Worm (Caenorhabditis elegans) whole organism, L1 larva: ENCODE data around the gene F52C9.5.

Experiments used
- C04F5.9 ChIP-seq: sonication (generic microtip); optimal IDR thresholded peaks from 2 replicates; lab custom pipeline; 2016; ENCODE audit warnings: missing genetic modification characterization, missing compliant biosample characterization
- alr-1 ChIP-seq: fragments of 200-800 bp; sonication (Bioruptor generic); optimal IDR thresholded peaks from 2 replicates; lab custom pipeline; 2018; ENCODE audit warnings: borderline replicate concordance, mild to moderate bottlenecking, missing genetic modification characterization, missing compliant biosample characterization
- ama-1 ChIP-seq: fragments of 150-350 bp; optimal IDR thresholded peaks from 2 replicates; lab custom pipeline; 2014
- ceh-82 ChIP-seq, 3 experiments: fragments of 150-350 bp in 1 of 3; sonication (generic microtip) in 2 of 3; optimal IDR thresholded peaks; 2 replicates each; lab custom pipeline; 2014 to 2017; ENCODE audit warnings: missing biosample characterization in 3 of 3, missing genetic modification characterization in 3 of 3
- ceh-90 ChIP-seq: sonication (generic microtip); optimal IDR thresholded peaks from 2 replicates; lab custom pipeline; 2016; ENCODE audit warnings: missing genetic modification characterization, missing compliant biosample characterization
- ces-1 ChIP-seq: fragments of 150-350 bp; optimal IDR thresholded peaks from 2 replicates; lab custom pipeline; 2014; ENCODE audit warnings: missing biosample characterization, missing genetic modification reagents, missing genetic modification characterization
- dpl-1 ChIP-seq, 3 experiments: fragments of 150-350 bp in 2 of 3; sonication (generic microtip) in 1 of 3; optimal IDR thresholded peaks; 2 replicates each; lab custom pipeline; 2014 to 2017; ENCODE audit warnings: missing biosample characterization in 3 of 3, missing genetic modification characterization in 3 of 3, missing genetic modification reagents in 3 of 3
- dsc-1 ChIP-seq: sonication (generic microtip); optimal IDR thresholded peaks from 2 replicates; lab custom pipeline; 2016; ENCODE audit warnings: mild to moderate bottlenecking, missing genetic modification characterization, missing compliant biosample characterization
- efl-1 ChIP-seq, 4 experiments: fragments of 150-350 bp; optimal IDR thresholded peaks in 3 of 4; peaks in 1 of 4; 1 replicate in 1 of 4; 2 replicates in 3 of 4; lab custom pipeline; 2014; ENCODE audit warnings: missing biosample characterization in 2 of 4, missing genetic modification characterization in 2 of 4, missing genetic modification reagents in 2 of 4
- efl-3 ChIP-seq: fragments of 200-800 bp; sonication (Bioruptor generic); optimal IDR thresholded peaks from 2 replicates; lab custom pipeline; 2018; ENCODE audit warnings: mild to moderate bottlenecking, missing genetic modification characterization, missing compliant biosample characterization
- egl-13 ChIP-seq: sonication (generic microtip); optimal IDR thresholded peaks from 2 replicates; lab custom pipeline; 2016; ENCODE audit warnings: missing genotype, missing genetic modification reagents, missing genetic modification characterization, missing compliant biosample characterization
- egl-27 ChIP-seq, 2 experiments: fragments of 150-350 bp in 1 of 2; sonication (generic microtip); optimal IDR thresholded peaks; 3 replicates each; lab custom pipeline; 2017 to 2018; ENCODE audit warnings: missing biosample characterization in 2 of 2, missing genetic modification characterization in 2 of 2, missing genetic modification reagents in 2 of 2
- ets-5 ChIP-seq: fragments of 200-800 bp; sonication (Bioruptor generic); IDR thresholded peaks from 2 replicates; pipeline ENCODE4 v1.3.6; 2022; ENCODE audit warnings: missing genetic modification characterization, missing compliant biosample characterization
- fkh-10 ChIP-seq: sonication (generic microtip); optimal IDR thresholded peaks from 2 replicates; lab custom pipeline; 2017; ENCODE audit warnings: missing biosample characterization, missing genetic modification reagents, missing genetic modification characterization
- fkh-4 ChIP-seq: sonication (generic microtip); optimal IDR thresholded peaks from 2 replicates; lab custom pipeline; 2016; ENCODE audit warnings: missing compliant biosample characterization, missing genetic modification characterization, borderline replicate concordance
- irx-1 ChIP-seq: sonication (generic microtip); optimal IDR thresholded peaks from 2 replicates; lab custom pipeline; 2016; ENCODE audit warnings: missing genetic modification characterization, missing compliant biosample characterization
- lin-15B ChIP-seq: fragments of 150-350 bp; sonication (generic microtip); optimal IDR thresholded peaks from 3 replicates; lab custom pipeline; 2014; ENCODE audit warnings: missing biosample characterization, missing genetic modification characterization
- lin-35 ChIP-seq, 2 experiments: fragments of 150-350 bp; optimal IDR thresholded peaks; 2 replicates each; lab custom pipeline; 2014; ENCODE audit warnings: missing biosample characterization in 2 of 2, missing genetic modification characterization in 2 of 2, missing genetic modification reagents in 2 of 2
- lin-39 ChIP-seq: fragments of 150-350 bp; optimal IDR thresholded peaks from 2 replicates; lab custom pipeline; 2014; ENCODE audit warnings: missing biosample characterization, missing genetic modification reagents, missing genetic modification characterization
- mef-2 ChIP-seq: fragments of 150-350 bp; optimal IDR thresholded peaks from 2 replicates; lab custom pipeline; 2014; ENCODE audit warnings: missing biosample characterization, missing genetic modification characterization
- mep-1 ChIP-seq: fragments of 150-350 bp; optimal IDR thresholded peaks from 2 replicates; lab custom pipeline; 2014; ENCODE audit warnings: missing biosample characterization, missing genetic modification characterization
- nhr-11 ChIP-seq: fragments of 150-350 bp; optimal IDR thresholded peaks from 2 replicates; lab custom pipeline; 2014; ENCODE audit warnings: missing biosample characterization, missing genetic modification characterization
- nhr-19 ChIP-seq: fragments of 200-800 bp; sonication (Bioruptor generic); conservative IDR thresholded peaks from 2 replicates; pipeline ENCODE4 v1.3.6; 2022; ENCODE audit warnings: missing genetic modification characterization, missing compliant biosample characterization
- nhr-20 ChIP-seq: sonication (generic microtip); optimal IDR thresholded peaks from 2 replicates; lab custom pipeline; 2016; ENCODE audit warnings: mild to moderate bottlenecking, missing genetic modification characterization, missing compliant biosample characterization
- nhr-28 ChIP-seq: fragments of 150-350 bp; optimal IDR thresholded peaks from 2 replicates; lab custom pipeline; 2014; ENCODE audit warnings: missing biosample characterization, missing genetic modification characterization
- nhr-47 ChIP-seq: sonication (generic microtip); optimal IDR thresholded peaks from 2 replicates; lab custom pipeline; 2016; ENCODE audit warnings: mild to moderate bottlenecking, missing genetic modification characterization, moderate library complexity, missing compliant biosample characterization
- nhr-76 ChIP-seq: sonication (generic microtip); optimal IDR thresholded peaks from 2 replicates; lab custom pipeline; 2017; ENCODE audit warnings: missing biosample characterization, missing genetic modification characterization
- nhr-85 ChIP-seq: sonication (generic microtip); peaks from one replicate; lab custom pipeline; 2016; ENCODE audit warnings: missing genetic modification characterization, inconsistent platforms, missing compliant biosample characterization
- skn-1 ChIP-seq: fragments of 150-350 bp; optimal IDR thresholded peaks from 2 replicates; lab custom pipeline; 2014; ENCODE audit warnings: missing biosample characterization, missing genetic modification characterization
- snu-23 ChIP-seq: sonication (generic microtip); optimal IDR thresholded peaks from 2 replicates; lab custom pipeline; 2016; ENCODE audit warnings: missing genetic modification characterization, missing compliant biosample characterization
- swsn-7 ChIP-seq: sonication (generic microtip); optimal IDR thresholded peaks from 2 replicates; lab custom pipeline; 2016; ENCODE audit warnings: missing genetic modification characterization, missing compliant biosample characterization
- tbx-2 ChIP-seq: sonication (generic microtip); optimal IDR thresholded peaks from 2 replicates; lab custom pipeline; 2016; ENCODE audit warnings: missing genetic modification characterization, missing compliant biosample characterization
- tlp-1 ChIP-seq: fragments of 150-350 bp; optimal IDR thresholded peaks from 2 replicates; lab custom pipeline; 2014; ENCODE audit warnings: missing biosample characterization, missing genetic modification characterization
- unc-30 ChIP-seq: sonication (generic microtip); optimal IDR thresholded peaks from 2 replicates; lab custom pipeline; 2017; ENCODE audit warnings: missing biosample characterization, missing genetic modification characterization
- unc-98 ChIP-seq: fragments of 200-800 bp; sonication (Bioruptor generic); IDR thresholded peaks from 2 replicates; pipeline ENCODE4 v1.3.6; 2022; ENCODE audit warnings: missing genetic modification characterization, missing compliant biosample characterization
- vab-15 ChIP-seq: sonication (generic microtip); optimal IDR thresholded peaks from 2 replicates; lab custom pipeline; 2017; ENCODE audit warnings: missing genotype, mild to moderate bottlenecking, missing genetic modification characterization, missing compliant biosample characterization
- xbp-1 ChIP-seq: sonication (generic microtip); optimal IDR thresholded peaks from 2 replicates; lab custom pipeline; 2016; ENCODE audit warnings: missing genetic modification characterization, missing compliant biosample characterization
- ztf-11 ChIP-seq, 2 experiments: sonication (generic microtip); optimal IDR thresholded peaks; 2 replicates each; lab custom pipeline; 2016 to 2017; ENCODE audit warnings: missing genetic modification characterization in 2 of 2, missing biosample characterization in 1 of 2, missing compliant biosample characterization in 1 of 2

The F52C9.5 gene

DNA sequence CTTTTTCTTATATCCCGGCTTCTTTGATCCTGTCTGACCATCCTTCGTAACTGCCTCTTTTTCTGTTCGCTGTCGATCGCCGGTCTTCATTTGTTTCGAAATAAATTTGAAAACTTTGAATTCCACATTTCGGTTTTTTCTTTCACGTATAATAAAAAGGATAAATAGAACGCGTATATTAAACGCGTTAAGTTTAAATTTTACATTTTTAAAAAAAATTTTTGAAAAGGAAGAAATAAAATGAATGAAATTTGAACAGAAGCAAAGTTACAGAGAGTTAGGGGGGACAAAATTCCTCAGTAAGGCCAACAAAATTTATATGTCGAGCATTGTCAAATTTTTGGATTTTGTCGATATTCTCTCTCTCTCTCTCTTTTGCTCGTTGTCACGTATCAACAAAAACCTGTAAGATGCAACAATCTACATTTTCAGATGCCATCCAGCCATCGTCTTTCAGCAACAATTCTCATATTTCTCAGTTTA lies at the start of gene F52C9.5, which contains the start of gene T15B12.2:
Gene F52C9.5 (plus strand): TSS at position 433 of the 483 bp plus-strand sequence.
Gene T15B12.2 (minus strand): TSS at position 101 of the 483 bp plus-strand sequence.
- TF ChIP-seq irx-1 (tag; lab: Kevin White, UChicago) (no peak), xbp-1 (tag; lab: Kevin White, UChicago) (no peak), mep-1 (tag; lab: Kevin White, UChicago) (no peak), mef-2 (tag; lab: Kevin White, UChicago) (no peak), ceh-90 (tag; lab: Kevin White, UChicago) (no peak), nhr-19 (GFP tag; lab: Robert Waterston, UW) (no peak), ces-1 (GFP tag; lab: Kevin White, UChicago) (no peak), nhr-11 (tag; lab: Kevin White, UChicago) (no peak), egl-13 (tag; lab: Kevin White, UChicago) (no peak), C04F5.9 (tag; lab: Kevin White, UChicago) (no peak), vab-15 (tag; lab: Kevin White, UChicago) (no peak)

DNA sequence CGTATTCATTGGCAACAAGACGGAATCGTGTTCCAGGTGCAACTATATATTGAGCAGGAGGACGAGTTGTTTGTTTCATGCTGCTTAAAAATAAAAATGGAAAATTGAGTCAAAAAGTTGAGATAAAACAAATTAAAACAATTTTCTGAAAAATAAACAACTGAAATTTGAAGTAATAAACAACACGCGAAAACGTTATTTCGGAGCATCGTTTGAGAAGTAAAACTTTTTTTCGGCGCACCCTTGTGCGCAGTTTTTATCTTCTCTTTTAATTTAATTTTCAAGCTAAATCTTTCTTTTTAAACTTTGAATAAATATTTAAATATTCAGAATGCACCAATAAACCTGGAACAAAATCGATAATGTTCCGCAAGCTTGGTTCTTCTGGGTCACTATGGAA lies 47.9 kb upstream of the F52C9.5 start, which contains the start of the genes sumv-1 and gop-1:
Gene sumv-1 (minus strand): TSS at position 80 of the 400 bp plus-strand sequence.
Gene gop-1 (plus strand): TSS at position 331 of the 400 bp plus-strand sequence.
- no peak for TF ChIP-seq efl-1 (optimal IDR thresholded peaks at IDR 0.05; lab: Kevin White, UChicago)
- peak; percentile 2 to 81 for TF ChIP-seq efl-1 (GFP tag; optimal IDR thresholded peaks at IDR 0.05 in 1 of 2; lab: Kevin White, UChicago)
- no peak for TF ChIP-seq skn-1
- TF ChIP-seq xbp-1 (tag; lab: Kevin White, UChicago) = no peak
- no peak for TF ChIP-seq lin-39 (tag; lab: Kevin White, UChicago)
- TF ChIP-seq nhr-85 (tag; lab: Kevin White, UChicago) = no peak
- TF ChIP-seq unc-98 (GFP tag; lab: Robert Waterston, UW) = no peak
- no peak for TF ChIP-seq dsc-1 (tag; lab: Kevin White, UChicago)
- TF ChIP-seq egl-13 (tag; lab: Kevin White, UChicago) = no peak
- peak in 1 of 3 experiments; percentile 14 for TF ChIP-seq dpl-1 (GFP tag; optimal IDR thresholded peaks at IDR 0.05; lab: Kevin White, UChicago)
- TF ChIP-seq lin-35 (GFP tag; optimal IDR thresholded peaks at IDR 0.05; lab: Kevin White, UChicago) = peak; percentile 3 to 11
- TF ChIP-seq ets-5 (GFP tag; lab: Robert Waterston, UW) = no peak
- no peak for TF ChIP-seq tbx-2 (tag; lab: Kevin White, UChicago)

DNA sequence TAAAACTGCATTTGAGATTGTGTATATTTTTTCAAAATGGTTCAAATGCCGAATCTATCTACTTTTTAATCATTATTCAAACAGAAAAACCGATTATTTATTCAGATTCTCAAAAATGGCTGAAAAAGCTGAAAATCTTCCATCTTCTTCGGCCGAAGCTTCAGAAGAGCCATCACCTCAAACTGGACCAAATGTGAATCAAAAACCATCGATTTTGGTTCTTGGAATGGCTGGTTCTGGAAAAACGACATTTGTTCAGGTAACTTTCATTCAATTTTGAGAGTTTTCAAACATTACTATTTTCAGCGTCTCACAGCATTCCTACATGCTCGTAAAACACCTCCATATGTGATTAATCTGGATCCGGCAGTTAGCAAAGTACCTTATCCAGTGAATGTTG lies 43.1 kb upstream of the F52C9.5 start, which contains the start of gene gop-2:
Gene gop-2 (plus strand): TSS at position 106 of the 400 bp plus-strand sequence.
- TF ChIP-seq nhr-20 (tag; lab: Kevin White, UChicago) = no peak
- TF ChIP-seq fkh-4 (tag; lab: Kevin White, UChicago) = no peak

DNA sequence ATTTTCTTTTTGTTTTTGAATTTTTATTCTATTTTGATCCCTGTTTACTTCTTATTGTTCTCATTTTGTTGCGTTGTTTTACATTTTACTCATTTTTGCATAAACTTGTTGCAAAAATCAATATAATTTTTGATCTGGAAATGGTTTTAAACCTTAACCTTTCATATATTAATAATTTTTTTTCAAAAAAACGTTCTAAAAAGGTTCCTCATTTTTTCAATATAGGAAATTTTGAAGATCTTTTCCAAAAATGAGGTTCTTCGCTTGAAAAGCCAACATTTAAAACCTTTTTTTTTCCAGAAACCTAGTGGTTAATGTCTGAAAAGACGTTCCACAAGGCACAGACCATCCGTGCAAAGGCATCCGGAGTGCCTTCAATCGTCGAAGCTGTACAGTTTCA lies 41.6 kb upstream of the F52C9.5 start, which contains the start of gene gop-3:
Gene gop-3 (plus strand): TSS at position 301 of the 400 bp plus-strand sequence.
- TF ChIP-seq nhr-47 = no peak
- TF ChIP-seq nhr-85 (tag; lab: Kevin White, UChicago) = no peak
- TF ChIP-seq efl-3 (GFP tag; lab: Kevin White, UChicago) = no peak
- TF ChIP-seq nhr-76 (tag; lab: Kevin White, UChicago) = no peak
- TF ChIP-seq ama-1 (lab: Kevin White, UChicago) = no peak
- TF ChIP-seq nhr-28 = no peak
- no peak for TF ChIP-seq ztf-11 (tag; optimal IDR thresholded peaks at IDR 0.05; lab: Kevin White, UChicago)
- no peak for TF ChIP-seq ceh-82 (tag; optimal IDR thresholded peaks at IDR 0.05; lab: Kevin White, UChicago)
- no peak for TF ChIP-seq tlp-1 (tag; lab: Kevin White, UChicago)
- TF ChIP-seq egl-27 (tag; optimal IDR thresholded peaks at IDR 0.05; lab: Kevin White, UChicago) = no peak
- TF ChIP-seq lin-15B = no peak
- TF ChIP-seq swsn-7 (tag; lab: Kevin White, UChicago) = no peak
- no peak for TF ChIP-seq nhr-11 (tag; lab: Kevin White, UChicago)
- TF ChIP-seq snu-23 = no peak
- no peak for TF ChIP-seq xbp-1 (tag; lab: Kevin White, UChicago)
- no peak for TF ChIP-seq unc-30 (tag; lab: Kevin White, UChicago)
- no peak for TF ChIP-seq alr-1 (tag; lab: Kevin White, UChicago)
- no peak for TF ChIP-seq unc-98 (GFP tag; lab: Robert Waterston, UW)
- no peak for TF ChIP-seq fkh-10 (GFP tag; lab: Kevin White, UChicago)
